Worm (Caenorhabditis elegans) whole organism, L3 larva: ENCODE data around the gene nlp-24.
A peak's percentile ranks its signal among the peaks of the same experiment; 100 is the strongest.

Experiments
- R02D3.7 ChIP-seq: fragments of 150-350 bp; optimal IDR thresholded peaks from 2 replicates; lab custom pipeline; 2014; ENCODE audit warnings: missing biosample characterization, missing genetic modification characterization
- ZK546.5 ChIP-seq: sonication (generic microtip); optimal IDR thresholded peaks from 2 replicates; lab custom pipeline; 2017; ENCODE audit warnings: missing biosample characterization, missing genetic modification characterization
- aly-2 ChIP-seq: fragments of 150-350 bp; optimal IDR thresholded peaks from 2 replicates; lab custom pipeline; 2014; ENCODE audit warnings: missing biosample characterization, missing genetic modification characterization
- ama-1 ChIP-seq: fragments of 150-350 bp; optimal IDR thresholded peaks from 2 replicates; lab custom pipeline; 2018
- ceh-28 ChIP-seq: fragments of 150-350 bp; optimal IDR thresholded peaks from 2 replicates; lab custom pipeline; 2014; ENCODE audit warnings: missing biosample characterization, missing genetic modification reagents, missing genetic modification characterization
- ceh-82 ChIP-seq: fragments of 150-350 bp; optimal IDR thresholded peaks from 2 replicates; lab custom pipeline; 2014; ENCODE audit warnings: missing biosample characterization, missing genetic modification characterization
- ceh-9 ChIP-seq: sonication (generic microtip); optimal IDR thresholded peaks from 2 replicates; lab custom pipeline; 2018; ENCODE audit warnings: missing biosample characterization, missing genetic modification characterization
- egl-27 ChIP-seq: sonication (generic microtip); optimal IDR thresholded peaks from 4 replicates; lab custom pipeline; 2017; ENCODE audit warnings: missing biosample characterization, missing genetic modification reagents, missing genetic modification characterization
- egl-5 ChIP-seq: fragments of 150-350 bp; optimal IDR thresholded peaks from 2 replicates; lab custom pipeline; 2017; ENCODE audit warnings: missing biosample characterization, missing genetic modification reagents, missing genetic modification characterization, inconsistent platforms
- elt-1 ChIP-seq: fragments of 150-350 bp; optimal IDR thresholded peaks from 2 replicates; lab custom pipeline; 2014; ENCODE audit warnings: missing biosample characterization, missing genetic modification characterization
- elt-2 ChIP-seq: sonication (generic microtip); optimal IDR thresholded peaks from 2 replicates; lab custom pipeline; 2016; ENCODE audit warnings: missing genetic modification reagents, mild to moderate bottlenecking, missing genetic modification characterization, missing compliant biosample characterization
- elt-3 ChIP-seq, 3 experiments: fragments of 150-350 bp in 1 of 3; sonication (generic microtip) in 2 of 3; optimal IDR thresholded peaks; 2 replicates in 2 of 3; 4 replicates in 1 of 3; lab custom pipeline; 2014 to 2017; ENCODE audit warnings: missing biosample characterization in 3 of 3, missing genetic modification characterization in 3 of 3
- hmg-11 ChIP-seq: sonication (generic microtip); optimal IDR thresholded peaks from 2 replicates; lab custom pipeline; 2016; ENCODE audit warnings: missing genetic modification characterization, missing compliant biosample characterization
- jun-1 ChIP-seq: fragments of 150-350 bp; optimal IDR thresholded peaks from 2 replicates; lab custom pipeline; 2014; ENCODE audit warnings: missing biosample characterization, missing genetic modification reagents, missing genetic modification characterization
- lin-15B ChIP-seq: fragments of 150-350 bp; optimal IDR thresholded peaks from 2 replicates; lab custom pipeline; 2014; ENCODE audit warnings: missing biosample characterization, missing genetic modification characterization
- lsy-12 ChIP-seq: sonication (generic microtip); optimal IDR thresholded peaks from 2 replicates; lab custom pipeline; 2016; ENCODE audit warnings: mild to moderate bottlenecking, missing genetic modification characterization, missing compliant biosample characterization
- nfya-1 ChIP-seq: sonication (generic microtip); optimal IDR thresholded peaks from 2 replicates; lab custom pipeline; 2017; ENCODE audit warnings: missing genetic modification characterization, mild to moderate bottlenecking, missing compliant biosample characterization, antibody characterized with exemption, moderate library complexity; ENCODE audit not compliant: insufficient read depth
- nhr-11 ChIP-seq: fragments of 150-350 bp; optimal IDR thresholded peaks from 2 replicates; lab custom pipeline; 2014; ENCODE audit warnings: missing biosample characterization, missing genetic modification characterization
- nhr-23 ChIP-seq: fragments of 150-350 bp; optimal IDR thresholded peaks from 2 replicates; lab custom pipeline; 2014; ENCODE audit warnings: missing biosample characterization, missing genetic modification reagents, missing genetic modification characterization
- nhr-237 ChIP-seq: fragments of 150-350 bp; optimal IDR thresholded peaks from 2 replicates; lab custom pipeline; 2014; ENCODE audit warnings: missing biosample characterization, missing genetic modification characterization
- nhr-25 ChIP-seq: sonication (generic microtip); optimal IDR thresholded peaks from 2 replicates; lab custom pipeline; 2017; ENCODE audit warnings: missing biosample characterization, missing genetic modification characterization
- nhr-43 ChIP-seq: sonication (generic microtip); optimal IDR thresholded peaks from 2 replicates; lab custom pipeline; 2016; ENCODE audit warnings: mild to moderate bottlenecking, missing genetic modification characterization, missing compliant biosample characterization; ENCODE audit not compliant: poor library complexity, severe bottlenecking
- nhr-76 ChIP-seq: fragments of 150-350 bp; sonication (generic microtip); optimal IDR thresholded peaks from 5 replicates; lab custom pipeline; 2014; ENCODE audit warnings: missing biosample characterization, missing genetic modification characterization
- pha-4 ChIP-seq: fragments of 150-350 bp; optimal IDR thresholded peaks from 2 replicates; lab custom pipeline; 2014; ENCODE audit warnings: missing biosample characterization, missing genetic modification reagents, missing genetic modification characterization
- pqm-1 ChIP-seq: fragments of 150-350 bp; optimal IDR thresholded peaks from 2 replicates; lab custom pipeline; 2017; ENCODE audit warnings: missing biosample characterization, missing genetic modification characterization, inconsistent platforms
- skn-1 ChIP-seq: fragments of 150-350 bp; optimal IDR thresholded peaks from 2 replicates; lab custom pipeline; 2014; ENCODE audit warnings: missing biosample characterization, missing genetic modification characterization
- snpc-4 ChIP-seq: fragments of 150-350 bp; optimal IDR thresholded peaks from 2 replicates; lab custom pipeline; 2014; ENCODE audit warnings: missing biosample characterization, missing genetic modification characterization
- unc-39 ChIP-seq: sonication (generic microtip); optimal IDR thresholded peaks from 4 replicates; lab custom pipeline; 2017; ENCODE audit warnings: missing biosample characterization, missing genetic modification characterization
- unc-62 ChIP-seq: fragments of 150-350 bp; sonication (generic microtip); optimal IDR thresholded peaks from 4 replicates; lab custom pipeline; 2014; ENCODE audit warnings: missing biosample characterization, missing genetic modification reagents, missing genetic modification characterization
- zag-1 ChIP-seq: fragments of 150-350 bp; optimal IDR thresholded peaks from 2 replicates; lab custom pipeline; 2014; ENCODE audit warnings: missing biosample characterization, missing genetic modification characterization

The nlp-24 gene

DNA sequence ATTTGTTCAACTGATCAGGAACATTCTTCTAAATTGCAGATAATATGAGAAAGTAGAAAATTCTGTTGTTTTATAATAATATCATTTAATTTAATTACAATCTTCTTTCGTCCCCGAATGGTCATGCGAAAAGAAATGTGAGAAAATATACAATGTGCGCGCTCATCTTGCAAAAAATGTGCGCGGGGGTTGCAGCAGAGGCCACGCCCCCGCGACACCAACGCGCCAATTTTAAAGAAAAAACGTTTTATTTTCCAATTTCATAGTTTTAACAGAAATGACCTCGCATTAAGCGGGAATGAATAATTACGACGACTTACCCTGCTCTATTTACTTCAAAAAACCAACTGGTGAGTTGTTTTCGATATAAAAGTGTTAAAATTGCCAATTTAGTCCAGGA is 5.7 kb upstream of the nlp-24 start, which contains the start of gene sas-5 (continued):
- TF ChIP-seq nfya-1 (tag; lab: Kevin White, UChicago) (peak; percentile 65), jun-1 (tag; lab: Kevin White, UChicago) (peak; percentile 5)

- TF ChIP-seq ceh-82 (tag; lab: Kevin White, UChicago) (no peak), pha-4 (tag; lab: Kevin White, UChicago) (peak; percentile 74), egl-27 (tag; lab: Kevin White, UChicago) (no peak)
These were observed 3.2 kb upstream of the nlp-24 start, which contains the start of gene tag-290 for ce11 chrV:11613007-11613406. Gene tag-290, plus strand, starts transcription at chrV:11613307.

DNA sequence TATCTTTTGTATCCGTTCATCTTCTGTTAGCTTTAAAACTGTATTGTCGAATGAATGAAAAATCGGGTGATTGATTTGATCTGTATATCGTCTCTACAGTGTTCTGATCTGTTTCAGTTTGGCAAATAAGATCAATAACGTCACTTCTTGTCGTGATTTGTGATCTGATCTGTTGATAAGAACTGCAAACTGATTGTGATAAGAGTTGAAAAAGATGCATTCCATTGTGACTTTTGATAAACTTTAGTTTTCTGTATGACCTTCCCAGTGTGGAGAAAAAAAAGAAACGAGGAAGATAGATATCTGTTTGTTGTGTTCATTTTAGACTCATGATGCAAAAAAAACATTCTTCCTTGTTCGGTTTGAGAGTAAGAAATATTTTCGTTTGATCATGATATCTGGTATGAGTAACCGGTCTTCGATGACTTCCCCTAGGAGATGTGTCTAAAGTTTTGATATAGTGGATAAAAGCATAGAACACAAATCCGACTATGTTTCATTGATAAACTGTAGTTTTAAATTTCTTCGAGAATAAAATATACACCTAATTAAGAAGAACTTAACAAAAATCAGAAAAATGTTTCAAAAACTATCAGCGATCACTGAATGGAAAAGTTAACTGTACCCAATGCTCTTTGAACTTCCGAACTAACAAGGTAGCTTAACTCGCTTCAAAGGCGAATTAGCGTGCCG is 1.2 kb upstream of the nlp-24 start:
- TF ChIP-seq ama-1 (lab: Kevin White, UChicago) = no peak
- TF ChIP-seq elt-2 (tag; lab: Kevin White, UChicago) = peak; percentile 65
- peak; percentile 36 for TF ChIP-seq pqm-1
- peak; percentile 32 for TF ChIP-seq nhr-43
- no peak for TF ChIP-seq skn-1 (tag; lab: Kevin White, UChicago)
- peak; percentile 97 for TF ChIP-seq elt-1 (tag; lab: Kevin White, UChicago)
- TF ChIP-seq nhr-25 (tag; lab: Kevin White, UChicago) = peak; percentile 93
- TF ChIP-seq nhr-23 (tag; lab: Kevin White, UChicago) = peak; percentile 80
- peak; percentile 30 for TF ChIP-seq R02D3.7 (tag; lab: Kevin White, UChicago)
- TF ChIP-seq ceh-28 (tag; lab: Kevin White, UChicago) = peak; percentile 28
- TF ChIP-seq elt-3 (tag; optimal IDR thresholded peaks at IDR 0.05; lab: Kevin White, UChicago) = peak in 2 of 3 experiments; percentile 90 to 97

ce11 chrV:11616813-11617212 is 637 bp downstream of the nlp-24 start:
- TF ChIP-seq nhr-25 (tag; lab: Kevin White, UChicago) (peak; percentile 84), zag-1 (tag; lab: Kevin White, UChicago) (no peak), lin-15B (tag; lab: Kevin White, UChicago) (no peak), pha-4 (tag; lab: Kevin White, UChicago) (no peak), nfya-1 (tag; lab: Kevin White, UChicago) (peak; percentile 30), ceh-9 (tag; lab: Kevin White, UChicago) (no peak), egl-5 (tag; lab: Kevin White, UChicago) (no peak), nhr-43 (peak; percentile 30), aly-2 (tag; lab: Kevin White, UChicago) (no peak), ZK546.5 (tag; lab: Kevin White, UChicago) (no peak), nhr-237 (tag; lab: Kevin White, UChicago) (no peak), skn-1 (tag; lab: Kevin White, UChicago) (no peak), ama-1 (lab: Kevin White, UChicago) (peak; percentile 87), elt-1 (tag; lab: Kevin White, UChicago) (no peak), elt-2 (tag; lab: Kevin White, UChicago) (no peak), elt-3 (tag; optimal IDR thresholded peaks at IDR 0.05; lab: Kevin White, UChicago) (peak in 1 of 3 experiments; percentile 48), lsy-12 (tag; lab: Kevin White, UChicago) (no peak)

ce11 chrV:11618173-11618572 is 2.0 kb downstream of the nlp-24 start, which contains the start of gene glb-15:
Gene glb-15, minus strand, starts transcription at chrV:11618273.
- no peak for TF ChIP-seq unc-62 (GFP tag; lab: Kevin White, UChicago)
- no peak for TF ChIP-seq nhr-237 (tag; lab: Kevin White, UChicago)
- no peak for TF ChIP-seq nhr-11 (tag; lab: Kevin White, UChicago)
- no peak for TF ChIP-seq unc-39
- TF ChIP-seq ZK546.5 (tag; lab: Kevin White, UChicago) = no peak
- TF ChIP-seq nhr-76 (tag; lab: Kevin White, UChicago) = no peak
- TF ChIP-seq aly-2 (tag; lab: Kevin White, UChicago) = no peak

ce11 chrV:11620081-11620480 is 3.9 kb downstream of the nlp-24 start:
- no peak for TF ChIP-seq ama-1 (lab: Kevin White, UChicago)
- TF ChIP-seq lsy-12 (tag; lab: Kevin White, UChicago) = no peak
- no peak for TF ChIP-seq hmg-11 (tag; lab: Kevin White, UChicago)
- TF ChIP-seq unc-62 (GFP tag; lab: Kevin White, UChicago) = no peak
- no peak for TF ChIP-seq pqm-1
- TF ChIP-seq egl-5 (tag; lab: Kevin White, UChicago) = peak; percentile 65
- no peak for TF ChIP-seq lin-15B (tag; lab: Kevin White, UChicago)
- no peak for TF ChIP-seq snpc-4 (tag; lab: Kevin White, UChicago)
- TF ChIP-seq R02D3.7 (tag; lab: Kevin White, UChicago) = no peak
- TF ChIP-seq elt-1 (tag; lab: Kevin White, UChicago) = peak; percentile 14
